Fruit fly (Drosophila melanogaster): ENCODE results near the gene Gr93c.

The Gr93c gene

dm6 chr3R:21834234-21835070 lies 10.6 kb downstream of the Gr93c start (continued):
- TF ChIP-seq CG32767 (GFP tag; IDR thresholded peaks at IDR 0.05) (0 out of 2 replicates have a peak, but pooled peaks have one; percentile 13), Gug (GFP tag; IDR thresholded peaks at IDR 0.05) (no peak), CG6689 (GFP tag; IDR thresholded peaks at IDR 0.05) (peak; percentile 47; the same call in 1 of the 2 replicates), CG12219 (GFP tag; optimal IDR thresholded peaks at IDR 0.05) (peak; percentile 8), Awh (GFP tag; IDR thresholded peaks at IDR 0.05) (peak; percentile 49; the same call in 1 of the 2 replicates), CG1603 (tag; optimal IDR thresholded peaks at IDR 0.05) (peak; percentile 70), Nf-YB (GFP tag; optimal IDR thresholded peaks at IDR 0.05) (peak; percentile 19), phol (tag; optimal IDR thresholded peaks at IDR 0.05) (peak; percentile 25), CG10654 (GFP tag; optimal IDR thresholded peaks at IDR 0.05) (no peak), bigmax (GFP tag; optimal IDR thresholded peaks at IDR 0.05) (no peak), crp (GFP tag; optimal IDR thresholded peaks at IDR 0.05) (no peak), CG17361 (GFP tag; IDR thresholded peaks at IDR 0.05) (peak; percentile 58; the same call in 2 of the 3 replicates), YL-1 (GFP tag; optimal IDR thresholded peaks at IDR 0.05) (no peak), MESR4 (GFP tag; optimal IDR thresholded peaks at IDR 0.05) (no peak), org-1 (GFP tag; optimal IDR thresholded peaks at IDR 0.05) (peak; percentile 28), D19A (tag; optimal IDR thresholded peaks at IDR 0.05) (peak; percentile 32), CG16863 (GFP tag; optimal IDR thresholded peaks at IDR 0.05) (no peak), vvl (GFP tag; IDR thresholded peaks at IDR 0.05) (peak; percentile 72), Bteb2 (GFP tag; optimal IDR thresholded peaks at IDR 0.05) (no peak), Sox100B (GFP tag; optimal IDR thresholded peaks at IDR 0.05) (peak; percentile 25), Trl (optimal IDR thresholded peaks at IDR 0.05) (no peak), Trl (GFP tag; optimal IDR thresholded peaks at IDR 0.05) (no peak), CG7271 (tag; optimal IDR thresholded peaks at IDR 0.05) (no peak), az2 (GFP tag; optimal IDR thresholded peaks at IDR 0.05) (peak; percentile 56), CG30403 (GFP tag; optimal IDR thresholded peaks at IDR 0.05) (peak; percentile 5), pnt (GFP tag; optimal IDR thresholded peaks at IDR 0.05) (no peak), CG34376 (GFP tag; optimal IDR thresholded peaks at IDR 0.05) (no peak), oc (tag; optimal IDR thresholded peaks at IDR 0.05) (peak; percentile 26), CG11247 (GFP tag; IDR thresholded peaks at IDR 0.05) (no peak), cg (GFP tag; optimal IDR thresholded peaks at IDR 0.05) (peak; percentile 4), Blimp-1 (GFP tag; optimal IDR thresholded peaks at IDR 0.05) (peak; percentile 27), maf-S (GFP tag; optimal IDR thresholded peaks at IDR 0.05) (no peak), PHDP (tag; optimal IDR thresholded peaks at IDR 0.05) (peak; percentile 43), CG11504 (tag; optimal IDR thresholded peaks at IDR 0.05) (peak; percentile 26), ci (GFP tag; IDR thresholded peaks at IDR 0.05) (peak; percentile 31; the same call in 1 of the 3 replicates), CG10274 (GFP tag; optimal IDR thresholded peaks at IDR 0.05) (no peak), CG32772 (GFP tag; IDR thresholded peaks at IDR 0.05) (peak; percentile 47), sisA (GFP tag; IDR thresholded peaks at IDR 0.05) (peak; percentile 19; the same call in 1 of the 2 replicates), Pdp1 (GFP tag; optimal IDR thresholded peaks at IDR 0.05) (peak in 1 of 2 experiments; percentile 14), CG18011 (GFP tag; optimal IDR thresholded peaks at IDR 0.05) (no peak), danr (GFP tag; IDR thresholded peaks at IDR 0.05) (no peak)

Data from whole organism, embryonic.